Worm (Caenorhabditis elegans): ENCODE measurements around the gene mai-1.

DNA sequence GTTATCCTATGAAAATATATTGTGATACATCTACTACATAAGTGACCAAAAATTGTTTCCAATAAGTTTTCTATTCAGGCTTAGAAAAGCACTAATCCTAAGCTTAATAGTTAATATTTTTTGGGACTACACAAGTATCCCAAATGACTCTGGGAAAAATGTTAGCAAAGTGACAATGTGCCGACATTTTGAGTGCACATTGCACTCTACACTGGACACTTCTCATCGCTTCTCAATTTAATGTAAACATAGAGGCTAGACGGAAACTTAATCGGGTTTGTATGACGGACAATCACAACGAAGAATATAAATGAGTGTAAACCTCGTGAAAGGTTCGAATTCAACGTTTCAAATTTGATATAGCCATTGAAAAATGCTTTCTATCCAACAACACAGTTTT, 4.7 kb downstream of the mai-1 start:
- TF ChIP-seq dve-1 (tag; optimal IDR thresholded peaks at IDR 0.05) (no peak), eyg-1 (tag; optimal IDR thresholded peaks at IDR 0.05) (no peak)
